Worm (Caenorhabditis elegans): ENCODE measurements around the gene ttr-17.
A peak's percentile ranks its signal among the peaks of the same experiment; 100 is the strongest.

DNA sequence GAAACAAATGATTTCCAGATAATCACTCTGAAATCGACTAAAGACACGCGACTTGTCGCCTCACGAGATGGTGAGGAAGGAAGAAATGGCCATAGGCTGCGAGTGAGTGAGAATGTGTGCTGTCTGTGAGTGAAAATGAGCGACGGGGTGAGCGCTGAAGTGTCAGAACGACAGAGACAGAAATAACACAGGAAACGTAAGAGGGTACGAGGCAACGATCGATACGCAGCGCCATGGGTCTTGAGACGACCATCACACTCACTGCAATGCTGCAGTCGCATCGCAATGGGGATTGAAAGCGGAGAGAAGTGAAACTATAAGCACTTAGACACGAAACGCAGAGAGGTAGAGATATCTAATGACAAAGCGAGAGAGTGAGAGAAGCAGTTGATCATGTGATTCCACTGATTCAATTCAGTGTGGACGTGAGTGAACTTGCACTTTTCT lies 16.0 kb upstream of the ttr-17 start:
- TF ChIP-seq efl-1 (optimal IDR thresholded peaks at IDR 0.05) (peak; percentile 86 to 92), efl-1 (GFP tag; optimal IDR thresholded peaks at IDR 0.05 in 1 of 2) (peak; percentile 67 to 97), ces-1 (GFP tag; optimal IDR thresholded peaks at IDR 0.05) (no peak), C04F5.9 (tag; optimal IDR thresholded peaks at IDR 0.05) (peak; percentile 67), fkh-10 (GFP tag; optimal IDR thresholded peaks at IDR 0.05) (peak; percentile 92), jun-1 (tag; optimal IDR thresholded peaks at IDR 0.05) (peak; percentile 92), lin-39 (tag; optimal IDR thresholded peaks at IDR 0.05) (peak; percentile 83), nhr-20 (tag; optimal IDR thresholded peaks at IDR 0.05) (peak; percentile 96)

Data from whole organism, L1 larva.